Fruit fly (Drosophila melanogaster) whole organism, embryonic: ENCODE results near the gene Atu.

Experiments
- CG12071 ChIP-seq: fragments of 200-800 bp; sonication (Bioruptor generic); optimal IDR thresholded peaks from 3 replicates; lab custom pipeline; 2018; ENCODE audit warnings: missing biosample characterization, mild to moderate bottlenecking, missing genetic modification characterization
- CG12104 ChIP-seq: fragments of 200-800 bp; sonication (Bioruptor generic); optimal IDR thresholded peaks from 3 replicates; lab custom pipeline; 2016; ENCODE audit warnings: missing biosample characterization, missing genetic modification characterization
- CG12219 ChIP-seq: fragments of 200-800 bp; sonication (Bioruptor generic); optimal IDR thresholded peaks from 3 replicates; lab custom pipeline; 2018; ENCODE audit warnings: missing biosample characterization, mild to moderate bottlenecking, missing genetic modification characterization
- CG12299 ChIP-seq: fragments of 200-800 bp; sonication (Bioruptor generic); optimal IDR thresholded peaks from 2 replicates; lab custom pipeline; 2018; ENCODE audit warnings: missing biosample characterization, mild to moderate bottlenecking, missing genetic modification characterization
- CG12744 ChIP-seq: fragments of 200-800 bp; sonication (Bioruptor generic); optimal IDR thresholded peaks from 2 replicates; lab custom pipeline; 2016; ENCODE audit warnings: missing biosample characterization, missing genetic modification characterization
- CG13424 ChIP-seq: fragments of 200-800 bp; sonication (Bioruptor generic); optimal IDR thresholded peaks from 2 replicates; lab custom pipeline; 2019; ENCODE audit warnings: missing biosample characterization, mild to moderate bottlenecking, missing genetic modification characterization, moderate library complexity
- CG14860 ChIP-seq: fragments of 200-800 bp; sonication (Bioruptor generic); IDR thresholded peaks from 3 replicates; pipeline ENCODE4 v1.3.6; 2022; ENCODE audit warnings: missing biosample characterization, missing genetic modification characterization; ENCODE audit not compliant: partially characterized antibody
- CG16813 ChIP-seq: fragments of 200-800 bp; sonication (Bioruptor generic); IDR thresholded peaks from 3 replicates; pipeline ENCODE4 v1.3.6; 2022; ENCODE audit warnings: missing biosample characterization, missing genetic modification characterization; ENCODE audit not compliant: partially characterized antibody
- CG17328 ChIP-seq: fragments of 200-800 bp; sonication (Bioruptor generic); IDR thresholded peaks from 2 replicates; pipeline ENCODE4 v1.3.6; 2022; ENCODE audit warnings: missing biosample characterization, missing genetic modification characterization
- CG2129 ChIP-seq: fragments of 200-800 bp; sonication (Bioruptor generic); IDR thresholded peaks from 2 replicates; pipeline ENCODE4 v1.3.6; 2022; ENCODE audit warnings: missing biosample characterization, missing genetic modification characterization; ENCODE audit not compliant: partially characterized antibody
- CG2712 ChIP-seq: fragments of 200-800 bp; optimal IDR thresholded peaks from 3 replicates; lab custom pipeline; 2019; ENCODE audit warnings: missing biosample characterization, mild to moderate bottlenecking, missing genetic modification characterization, moderate library complexity
- CG3726 ChIP-seq: fragments of 200-800 bp; sonication (Bioruptor generic); IDR thresholded peaks from 3 replicates; pipeline ENCODE4, ENCODE4 v1.3.6; 2022; ENCODE audit warnings: missing biosample characterization, missing genetic modification characterization
- CG4282 ChIP-seq: fragments of 200-800 bp; sonication (Bioruptor generic); optimal IDR thresholded peaks from 2 replicates; lab custom pipeline; 2016; ENCODE audit warnings: missing biosample characterization, missing genetic modification characterization
- CG5953 ChIP-seq: fragments of 200-800 bp; sonication (Bioruptor generic); IDR thresholded peaks from 2 replicates; pipeline ENCODE4 v1.3.6; 2022; ENCODE audit warnings: missing biosample characterization, missing genetic modification characterization
- CG6175 ChIP-seq: fragments of 200-800 bp; sonication (Bioruptor generic); IDR thresholded peaks from 3 replicates; pipeline ENCODE4 v1.3.6; 2022; ENCODE audit warnings: missing biosample characterization, missing genetic modification characterization
- CG7987 ChIP-seq: fragments of 200-800 bp; sonication (Bioruptor generic); optimal IDR thresholded peaks from 2 replicates; lab custom pipeline; 2018; ENCODE audit warnings: missing biosample characterization, mild to moderate bottlenecking, missing genetic modification characterization, moderate library complexity
- CG8388 ChIP-seq: fragments of 200-800 bp; sonication (Bioruptor generic); optimal IDR thresholded peaks from 2 replicates; lab custom pipeline; 2019; ENCODE audit warnings: missing biosample characterization, mild to moderate bottlenecking, missing genetic modification characterization, moderate library complexity
- CoRest ChIP-seq: fragments of 200-800 bp; sonication (Bioruptor generic); optimal IDR thresholded peaks from 3 replicates; lab custom pipeline; 2018; ENCODE audit warnings: missing biosample characterization, mild to moderate bottlenecking, missing genetic modification characterization, moderate library complexity
- Dip2 ChIP-seq: fragments of 200-800 bp; sonication (Bioruptor generic); IDR thresholded peaks from 2 replicates; pipeline ENCODE4 v1.3.6; 2022; ENCODE audit warnings: missing biosample characterization, missing genetic modification characterization
- Dref ChIP-seq: fragments of 200-800 bp; sonication (Bioruptor generic); IDR thresholded peaks from 2 replicates; pipeline ENCODE4 v1.3.6; 2022; ENCODE audit warnings: missing biosample characterization, missing genetic modification characterization
- Ets65A ChIP-seq: fragments of 200-800 bp; sonication (Bioruptor generic); peaks from one replicate; lab custom pipeline; 2016; ENCODE audit warnings: missing biosample characterization, missing genetic modification characterization
- Ets97D ChIP-seq: fragments of 200-800 bp; sonication (Bioruptor generic); optimal IDR thresholded peaks from 3 replicates; lab custom pipeline; 2016; ENCODE audit warnings: missing biosample characterization, missing genetic modification characterization
- Fer2 ChIP-seq: fragments of 200-800 bp; sonication (Bioruptor generic); optimal IDR thresholded peaks from 2 replicates; lab custom pipeline; 2018; ENCODE audit warnings: missing biosample characterization, mild to moderate bottlenecking, missing genetic modification characterization, moderate library complexity
- HLHmδ ChIP-seq: fragments of 200-800 bp; sonication (Bioruptor generic); optimal IDR thresholded peaks from 2 replicates; lab custom pipeline; 2018; ENCODE audit warnings: missing biosample characterization, mild to moderate bottlenecking, missing genetic modification characterization, moderate library complexity
- Meics ChIP-seq: fragments of 200-800 bp; sonication (Bioruptor generic); optimal IDR thresholded peaks from 2 replicates; lab custom pipeline; 2017; ENCODE audit warnings: missing biosample characterization, mild to moderate bottlenecking, missing genetic modification characterization
- Neu2 ChIP-seq: fragments of 200-800 bp; sonication (Bioruptor generic); optimal IDR thresholded peaks from 3 replicates; lab custom pipeline; 2016; ENCODE audit warnings: missing biosample characterization, missing genetic modification characterization, borderline replicate concordance
- Oaz ChIP-seq: fragments of 200-800 bp; sonication (Bioruptor generic); IDR thresholded peaks from 2 replicates; pipeline ENCODE4 v1.3.6; 2022; ENCODE audit warnings: missing biosample characterization, missing genetic modification characterization
- Sin3A ChIP-seq: fragments of >200 bp; optimal IDR thresholded peaks from 2 replicates; lab custom pipeline; 2018
- Sry-β ChIP-seq: fragments of 200-800 bp; sonication (Bioruptor generic); optimal IDR thresholded peaks from 2 replicates; lab custom pipeline; 2018; ENCODE audit warnings: missing biosample characterization, mild to moderate bottlenecking, missing genetic modification characterization, moderate library complexity
- Taf1 ChIP-seq: fragments of 200-800 bp; sonication (Bioruptor generic); IDR thresholded peaks from 2 replicates; pipeline ENCODE4 v1.3.6; 2022; ENCODE audit warnings: missing biosample characterization, missing genetic modification characterization
- Usf ChIP-seq: fragments of 200-800 bp; sonication (Bioruptor generic); optimal IDR thresholded peaks from 2 replicates; lab custom pipeline; 2017; ENCODE audit warnings: missing genotype, missing biosample characterization, missing genetic modification characterization
- Xrp1 ChIP-seq: fragments of 200-800 bp; sonication (Bioruptor generic); IDR thresholded peaks from 2 replicates; pipeline ENCODE4 v1.3.6; 2022; ENCODE audit warnings: missing biosample characterization, missing genetic modification characterization
- az2 ChIP-seq: fragments of 200-800 bp; sonication (Bioruptor generic); optimal IDR thresholded peaks from 3 replicates; lab custom pipeline; 2016; ENCODE audit warnings: missing biosample characterization, missing genetic modification characterization
- btn ChIP-seq: fragments of 200-800 bp; sonication (Bioruptor generic); optimal IDR thresholded peaks from 2 replicates; lab custom pipeline; 2016; ENCODE audit warnings: missing biosample characterization, missing genetic modification characterization
- cad ChIP-seq: fragments of >200 bp; optimal IDR thresholded peaks from 2 replicates; lab custom pipeline; 2017; ENCODE audit warnings: missing biosample characterization, missing genetic modification characterization
- chm ChIP-seq: fragments of 200-800 bp; sonication (Bioruptor generic); IDR thresholded peaks from 2 replicates; pipeline ENCODE4 v1.3.6; 2022; ENCODE audit warnings: missing biosample characterization, missing genetic modification characterization
- da ChIP-seq: fragments of 200-800 bp; sonication (Bioruptor generic); optimal IDR thresholded peaks from 2 replicates; lab custom pipeline; 2016; ENCODE audit warnings: missing biosample characterization, missing genetic modification characterization
- dpn ChIP-seq, 2 experiments: fragments of 200-800 bp; sonication (Bioruptor generic); optimal IDR thresholded peaks; 3 replicates each; lab custom pipeline; 2016; ENCODE audit warnings: missing biosample characterization in 2 of 2, missing genetic modification characterization in 2 of 2
- ewg ChIP-seq: fragments of 200-800 bp; sonication (Bioruptor generic); optimal IDR thresholded peaks from 3 replicates; lab custom pipeline; 2017; ENCODE audit warnings: mild to moderate bottlenecking, missing biosample characterization, missing genetic modification reagents, missing genetic modification characterization
- hth ChIP-seq: fragments of >200 bp; optimal IDR thresholded peaks from 2 replicates; lab custom pipeline; 2017; ENCODE audit warnings: inconsistent platforms
- jing ChIP-seq: fragments of 200-800 bp; sonication (Bioruptor generic); optimal IDR thresholded peaks from 2 replicates; lab custom pipeline; 2018; ENCODE audit warnings: missing biosample characterization, mild to moderate bottlenecking, missing genetic modification characterization
- maf-S ChIP-seq: fragments of 200-800 bp; sonication (Bioruptor generic); optimal IDR thresholded peaks from 2 replicates; lab custom pipeline; 2016; ENCODE audit warnings: missing biosample characterization, missing genetic modification characterization
- mirr ChIP-seq: fragments of 200-800 bp; sonication (Bioruptor generic); optimal IDR thresholded peaks from 3 replicates; lab custom pipeline; 2018; ENCODE audit warnings: missing biosample characterization, mild to moderate bottlenecking, missing genetic modification characterization
- org-1 ChIP-seq: fragments of 200-800 bp; sonication (Bioruptor generic); optimal IDR thresholded peaks from 2 replicates; lab custom pipeline; 2017; ENCODE audit warnings: missing biosample characterization, missing genetic modification characterization
- otp ChIP-seq: fragments of 200-800 bp; sonication (Bioruptor generic); IDR thresholded peaks from 3 replicates; pipeline ENCODE4, ENCODE4 v1.3.6; 2022; ENCODE audit warnings: missing biosample characterization, missing genetic modification characterization
- ro ChIP-seq: fragments of 200-800 bp; sonication (Bioruptor generic); IDR thresholded peaks from 2 replicates; pipeline ENCODE4 v1.3.6; 2022; ENCODE audit warnings: missing biosample characterization, missing genetic modification characterization
- sens ChIP-seq: fragments of 200-800 bp; sonication (Bioruptor generic); peaks from one replicate; lab custom pipeline; 2016; ENCODE audit warnings: missing biosample characterization, missing genetic modification characterization
- seq ChIP-seq: fragments of 200-800 bp; sonication (Bioruptor generic); IDR thresholded peaks from 2 replicates; pipeline ENCODE4 v1.3.6; 2022; ENCODE audit warnings: missing biosample characterization, missing genetic modification characterization
- slou ChIP-seq: fragments of 200-800 bp; sonication (Bioruptor generic); optimal IDR thresholded peaks from 3 replicates; lab custom pipeline; 2016; ENCODE audit warnings: missing biosample characterization, missing genetic modification characterization
- unc-4 ChIP-seq: fragments of 200-800 bp; sonication (Bioruptor generic); IDR thresholded peaks from 2 replicates; pipeline ENCODE4 v1.3.6; 2022; ENCODE audit warnings: missing biosample characterization, missing genetic modification characterization; ENCODE audit not compliant: partially characterized antibody
- vfl ChIP-seq: fragments of 200-800 bp; sonication (Bioruptor generic); optimal IDR thresholded peaks from 2 replicates; lab custom pipeline; 2016; ENCODE audit warnings: missing biosample characterization, missing genetic modification characterization
- zen ChIP-seq: fragments of 200-800 bp; sonication (Bioruptor generic); optimal IDR thresholded peaks from 3 replicates; lab custom pipeline; 2018; ENCODE audit warnings: missing biosample characterization, mild to moderate bottlenecking, missing genetic modification characterization, moderate library complexity

Gene Atu

dm6 chr3R:5606477-5606876, 6.7 kb upstream of the Atu start, which contains the start of gene asl (continued):
- TF ChIP-seq CG8388 (peak; percentile 57), Dip2 (no peak), CG12071 (no peak), Dref (GFP tag; lab: Robert Waterston, UW) (peak; percentile 31; the same call in 1 of the 2 replicates), chm (no peak), seq (no peak), CG14860 (no peak), CG12104 (peak; percentile 40), Usf (no peak), CG2129 (GFP tag; lab: Robert Waterston, UW) (no peak), ewg (GFP tag; lab: Kevin White, UChicago) (peak; percentile 99), CG4282 (GFP tag; lab: Kevin White, UChicago) (no peak), hth (lab: Kevin White, UChicago) (no peak), CG6175 (no peak), Ets97D (peak; percentile 66), Sin3A (lab: Kevin White, UChicago) (peak; percentile 74), slou (GFP tag; lab: Kevin White, UChicago) (no peak), CG12219 (GFP tag; lab: Kevin White, UChicago) (peak; percentile 19), zen (tag; lab: Kevin White, UChicago) (peak; percentile 68), cad (no peak), CoRest (tag; lab: Kevin White, UChicago) (peak; percentile 81), maf-S (no peak), sens (GFP tag; lab: Kevin White, UChicago) (peak; percentile 93), Taf1 (GFP tag; lab: Robert Waterston, UW) (no peak), CG5953 (GFP tag; lab: Robert Waterston, UW) (peak; percentile 58; the same call in 1 of the 2 replicates), da (GFP tag; lab: Kevin White, UChicago) (no peak), mirr (GFP tag; lab: Kevin White, UChicago) (no peak), CG17328 (GFP tag; lab: Robert Waterston, UW) (peak; percentile 57), CG12744 (peak; percentile 32), btn (GFP tag; lab: Kevin White, UChicago) (no peak), HLHmδ (GFP tag; lab: Kevin White, UChicago) (no peak), Xrp1 (GFP tag; lab: Robert Waterston, UW) (peak; percentile 56), CG12299 (tag; lab: Kevin White, UChicago) (peak; percentile 50), ro (GFP tag; lab: Robert Waterston, UW) (no peak), az2 (peak; percentile 56), CG13424 (tag; lab: Kevin White, UChicago) (peak; percentile 79), Ets65A (GFP tag; lab: Kevin White, UChicago) (peak; percentile 94), org-1 (GFP tag; lab: Kevin White, UChicago) (no peak), CG2712 (tag; lab: Kevin White, UChicago) (peak; percentile 82), CG16813 (GFP tag; lab: Robert Waterston, UW) (peak; percentile 39; the same call in 1 of the 3 replicates), Meics (GFP tag; lab: Kevin White, UChicago) (peak; percentile 62), Oaz (peak; percentile 49), CG3726 (no peak), Sry-β (peak; percentile 19), vfl (GFP tag; lab: Kevin White, UChicago) (peak; percentile 16), jing (GFP tag; lab: Kevin White, UChicago) (no peak), Neu2 (GFP tag; lab: Kevin White, UChicago) (no peak), CG7987 (GFP tag; lab: Kevin White, UChicago) (peak; percentile 38), dpn (GFP tag; optimal IDR thresholded peaks at IDR 0.05; lab: Kevin White, UChicago) (peak; percentile 56 to 65), unc-4 (GFP tag; lab: Robert Waterston, UW) (no peak), otp (GFP tag; lab: Robert Waterston, UW) (0 out of 3 replicates have a peak, but pooled peaks have one; percentile 33), Fer2 (peak; percentile 43)
